Worm (Caenorhabditis elegans): ENCODE measurements around the gene lab-2.
A peak's percentile ranks its signal among the peaks of the same experiment; 100 is the strongest.

The lab-2 gene

ce11 chrIII:7357356-7357755, 27.9 kb upstream of the lab-2 start, which contains the start of gene F08F8.10:
F08F8.10 (minus strand) TSS chrIII:7357393.
- TF ChIP-seq fkh-8 (tag; optimal IDR thresholded peaks at IDR 0.05) (no peak), tbx-2 (tag; optimal IDR thresholded peaks at IDR 0.05) (peak; percentile 9), nhr-84 (tag; optimal IDR thresholded peaks at IDR 0.05) (no peak), rnt-1 (tag; optimal IDR thresholded peaks at IDR 0.05) (peak; percentile 23), dpl-1 (GFP tag; optimal IDR thresholded peaks at IDR 0.05) (peak; percentile 33 to 65 (median 47)), swsn-7 (tag; optimal IDR thresholded peaks at IDR 0.05) (peak; percentile 37), lin-14 (GFP tag; optimal IDR thresholded peaks at IDR 0.05) (peak; percentile 52), skn-1 (tag; optimal IDR thresholded peaks at IDR 0.05) (no peak), dsc-1 (tag; optimal IDR thresholded peaks at IDR 0.05) (peak; percentile 5), elt-3 (tag; optimal IDR thresholded peaks at IDR 0.05) (peak in 1 of 6 experiments; percentile 1), nhr-20 (tag; optimal IDR thresholded peaks at IDR 0.05) (peak; percentile 51), efl-1 (optimal IDR thresholded peaks at IDR 0.05) (peak; percentile 52 to 64), efl-1 (GFP tag; optimal IDR thresholded peaks at IDR 0.05 in 1 of 2) (peak; percentile 63 to 96), C16A3.4 (tag; optimal IDR thresholded peaks at IDR 0.05) (peak; percentile 24), isw-1 (GFP tag; IDR thresholded peaks at IDR 0.05) (peak; percentile 4; the same call in 1 of the 2 replicates), vab-15 (tag; optimal IDR thresholded peaks at IDR 0.05) (no peak), unc-130 (tag; optimal IDR thresholded peaks at IDR 0.05) (peak; percentile 33), nhr-76 (tag; optimal IDR thresholded peaks at IDR 0.05) (no peak), efl-3 (GFP tag; optimal IDR thresholded peaks at IDR 0.05) (no peak), F16B12.6 (tag; optimal IDR thresholded peaks at IDR 0.05) (peak; percentile 92), ceh-82 (tag; optimal IDR thresholded peaks at IDR 0.05) (peak in 1 of 3 experiments; percentile 18), nhr-85 (tag) (peak; percentile 56), snu-23 (GFP tag; optimal IDR thresholded peaks at IDR 0.05) (peak; percentile 61), nhr-71 (tag; optimal IDR thresholded peaks at IDR 0.05) (peak; percentile 56), lsy-2 (tag; optimal IDR thresholded peaks at IDR 0.05) (peak; percentile 63 to 64), unc-86 (tag; optimal IDR thresholded peaks at IDR 0.05) (peak; percentile 92), sox-4 (tag; optimal IDR thresholded peaks at IDR 0.05) (no peak), mdl-1 (tag; optimal IDR thresholded peaks at IDR 0.05) (peak in 1 of 2 experiments; percentile 61), mep-1 (tag; optimal IDR thresholded peaks at IDR 0.05) (peak; percentile 82), nhr-47 (tag; optimal IDR thresholded peaks at IDR 0.05) (peak; percentile 35), xbp-1 (tag; optimal IDR thresholded peaks at IDR 0.05) (peak; percentile 35), lin-35 (GFP tag; optimal IDR thresholded peaks at IDR 0.05) (peak; percentile 64 to 68), blmp-1 (tag; optimal IDR thresholded peaks at IDR 0.05) (peak; percentile 44)

- TF ChIP-seq nhr-77 (tag; optimal IDR thresholded peaks at IDR 0.05) (no peak), ceh-63 (GFP tag; optimal IDR thresholded peaks at IDR 0.05) (no peak), dpl-1 (GFP tag; optimal IDR thresholded peaks at IDR 0.05) (no peak), aly-2 (tag; optimal IDR thresholded peaks at IDR 0.05) (no peak), jun-1 (tag; optimal IDR thresholded peaks at IDR 0.05) (no peak), lin-35 (GFP tag; optimal IDR thresholded peaks at IDR 0.05) (peak in 1 of 2 experiments; percentile 1), unc-62 (GFP tag; optimal IDR thresholded peaks at IDR 0.05) (no peak), F16B12.6 (tag; optimal IDR thresholded peaks at IDR 0.05) (peak; percentile 45), ets-5 (GFP tag; IDR thresholded peaks at IDR 0.05) (no peak)
Measured at ce11 chrIII:7353871-7354270, 24.5 kb upstream of the lab-2 start, which contains the start of gene F08F8.9. F08F8.9 (minus strand) TSS chrIII:7353971.

- TF ChIP-seq aly-2 (tag; optimal IDR thresholded peaks at IDR 0.05) (no peak), zip-4 (GFP tag; optimal IDR thresholded peaks at IDR 0.05) (no peak), blmp-1 (tag; optimal IDR thresholded peaks at IDR 0.05) (no peak), pqm-1 (tag; optimal IDR thresholded peaks at IDR 0.05) (no peak), skn-1 (tag; optimal IDR thresholded peaks at IDR 0.05) (no peak), pax-3 (tag; optimal IDR thresholded peaks at IDR 0.05) (no peak), snu-23 (GFP tag; optimal IDR thresholded peaks at IDR 0.05) (no peak)
Measured at ce11 chrIII:7349075-7349474, 19.7 kb upstream of the lab-2 start, which contains the start of gene gos-28. gos-28 (minus strand) TSS chrIII:7349175.
